Fruit fly (Drosophila melanogaster): Measurements from ENCODE around the gene CG43895.

Gene CG43895

dm6 chr3L:21770328-21770727 lies 43.2 kb downstream of the CG43895 start, which contains the start of gene Syn1:
TSS of gene Syn1 (minus strand) at chr3L:21770534.
- TF ChIP-seq usp (GFP tag; optimal IDR thresholded peaks at IDR 0.05) (no peak), Dll (optimal IDR thresholded peaks at IDR 0.05) (no peak), CG8478 (optimal IDR thresholded peaks at IDR 0.05) (no peak), EcR (GFP tag; optimal IDR thresholded peaks at IDR 0.05) (no peak), pan (optimal IDR thresholded peaks at IDR 0.05) (no peak), psq (optimal IDR thresholded peaks at IDR 0.05) (no peak)

DNA sequence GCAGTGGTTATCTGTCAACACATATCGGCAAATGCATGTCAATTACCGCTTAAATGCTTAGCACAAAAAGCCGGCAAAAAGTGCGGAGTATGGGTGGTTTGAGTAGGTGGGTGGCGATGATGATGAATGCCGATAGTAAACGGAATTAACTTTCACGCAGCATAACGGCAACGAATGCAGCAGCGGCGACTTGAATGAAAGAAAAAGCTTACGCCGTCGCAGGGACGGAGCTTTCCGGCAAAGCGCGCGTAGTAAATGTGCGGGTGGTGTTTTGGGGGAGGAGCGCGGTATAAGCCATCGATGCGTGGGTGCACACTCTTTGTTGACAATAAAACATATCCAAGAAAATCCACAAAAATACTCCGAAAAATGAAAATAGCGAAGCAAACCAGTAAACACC lies 44.0 kb downstream of the CG43895 start, which contains the start of gene CG7370:
TSS of gene CG7370 (plus strand) at position 301 of the 400 bp plus-strand sequence.
- TF ChIP-seq Dll (optimal IDR thresholded peaks at IDR 0.05) (no peak), CG8478 (optimal IDR thresholded peaks at IDR 0.05) (no peak), EcR (GFP tag; optimal IDR thresholded peaks at IDR 0.05) (no peak), pan (optimal IDR thresholded peaks at IDR 0.05) (no peak), psq (optimal IDR thresholded peaks at IDR 0.05) (no peak), usp (GFP tag; optimal IDR thresholded peaks at IDR 0.05) (no peak)

dm6 chr3L:21765931-21766330 lies 47.6 kb downstream of the CG43895 start:
- TF ChIP-seq Dll (optimal IDR thresholded peaks at IDR 0.05) = no peak
- TF ChIP-seq EcR (GFP tag; optimal IDR thresholded peaks at IDR 0.05) = no peak
- no peak for TF ChIP-seq usp (GFP tag; optimal IDR thresholded peaks at IDR 0.05)

All from whole organism.